Fruit fly (Drosophila melanogaster) whole organism, prepupa: ENCODE data around the gene CG33764.

ENCODE experiments used
- Blimp-1 ChIP-seq: fragments of 200-800 bp; sonication (Bioruptor generic); optimal IDR thresholded peaks from 3 replicates; lab custom pipeline; 2017; ENCODE audit warnings: missing biosample characterization, missing genetic modification characterization, mild to moderate bottlenecking, moderate library complexity, missing genetic modification reagents
- CG15336 ChIP-seq: fragments of 200-800 bp; sonication (Bioruptor generic); IDR thresholded peaks from 2 replicates; pipeline ENCODE4 v1.3.6; 2022; ENCODE audit warnings: missing biosample characterization, missing genetic modification characterization
- CG32006 ChIP-seq: fragments of 200-800 bp; sonication (Bioruptor generic); optimal IDR thresholded peaks from 3 replicates; lab custom pipeline; 2017; ENCODE audit warnings: missing biosample characterization, mild to moderate bottlenecking, missing genetic modification characterization
- CG6163 ChIP-seq: fragments of 200-800 bp; sonication (Bioruptor generic); IDR thresholded peaks from 3 replicates; pipeline ENCODE4 v1.3.6; 2022; ENCODE audit warnings: missing biosample characterization, missing genetic modification characterization
- CG8119 ChIP-seq: fragments of 200-800 bp; sonication (Bioruptor generic); IDR thresholded peaks from 3 replicates; pipeline ENCODE4 v1.3.6; 2022; ENCODE audit warnings: missing biosample characterization, missing genetic modification characterization
- CG8319 ChIP-seq: fragments of 200-800 bp; sonication (Bioruptor generic); optimal IDR thresholded peaks from 3 replicates; lab custom pipeline; 2016; ENCODE audit warnings: missing biosample characterization, missing genetic modification characterization
- Eip78C ChIP-seq: fragments of 200-800 bp; sonication (Bioruptor generic); peaks from one replicate; lab custom pipeline; 2016; ENCODE audit warnings: missing biosample characterization, missing genetic modification characterization
- Met ChIP-seq: fragments of 200-800 bp; sonication (Bioruptor generic); optimal IDR thresholded peaks from 3 replicates; lab custom pipeline; 2016; ENCODE audit warnings: missing biosample characterization, missing genetic modification characterization
- achi ChIP-seq: fragments of 200-800 bp; sonication (Bioruptor generic); optimal IDR thresholded peaks from 3 replicates; lab custom pipeline; 2016; ENCODE audit warnings: missing biosample characterization, missing genetic modification characterization
- esn ChIP-seq: fragments of 200-800 bp; sonication (Bioruptor generic); optimal IDR thresholded peaks from 2 replicates; lab custom pipeline; 2016; ENCODE audit warnings: missing biosample characterization, mild to moderate bottlenecking, missing genetic modification characterization, moderate library complexity
- pdm3 ChIP-seq: fragments of 200-800 bp; sonication (Bioruptor generic); optimal IDR thresholded peaks from 3 replicates; lab custom pipeline; 2016; ENCODE audit warnings: missing biosample characterization, missing genetic modification characterization

dm6 chr3L:4232227-4232626 lies 35.1 kb downstream of the CG33764 start:
- TF ChIP-seq Blimp-1 (GFP tag; lab: Kevin White, UChicago), result no peak
- no peak for TF ChIP-seq CG8119 (GFP tag; lab: Robert Waterston, UW)
- no peak for TF ChIP-seq Met
- no peak for TF ChIP-seq pdm3 (GFP tag; lab: Kevin White, UChicago)
- TF ChIP-seq CG6163 (GFP tag; lab: Robert Waterston, UW), result no peak
- TF ChIP-seq achi (GFP tag; lab: Kevin White, UChicago), result no peak
- no peak for TF ChIP-seq CG32006 (GFP tag; lab: Kevin White, UChicago)
- no peak for TF ChIP-seq CG8319 (GFP tag; lab: Kevin White, UChicago)
- TF ChIP-seq CG15336 (GFP tag; lab: Robert Waterston, UW), result no peak
- TF ChIP-seq esn (GFP tag; lab: Kevin White, UChicago), result no peak
- TF ChIP-seq Eip78C (GFP tag; lab: Kevin White, UChicago), result no peak
